Worm (Caenorhabditis elegans) whole organism, mixed stage, embryonic: ENCODE measurements around the gene crn-5.

Source experiments
- bed-3 ChIP-seq: fragments of 200-800 bp; sonication (Bioruptor generic); optimal IDR thresholded peaks from 3 replicates; lab custom pipeline; 2018; ENCODE audit warnings: mild to moderate bottlenecking, missing genetic modification characterization, moderate library complexity, missing compliant biosample characterization
- blmp-1 ChIP-seq: fragments of 150-350 bp; optimal IDR thresholded peaks from 2 replicates; lab custom pipeline; 2014; ENCODE audit warnings: missing biosample characterization, missing genetic modification characterization
- ceh-39 ChIP-seq: fragments of 150-350 bp; optimal IDR thresholded peaks from 2 replicates; lab custom pipeline; 2014; ENCODE audit warnings: missing biosample characterization, missing genetic modification characterization
- ceh-83 ChIP-seq: fragments of 200-800 bp; sonication (Bioruptor generic); optimal IDR thresholded peaks from 2 replicates; lab custom pipeline; 2018; ENCODE audit warnings: mild to moderate bottlenecking, missing genetic modification characterization, missing compliant biosample characterization
- ces-1 ChIP-seq: fragments of 150-350 bp; optimal IDR thresholded peaks from 2 replicates; lab custom pipeline; 2014; ENCODE audit warnings: missing biosample characterization, missing genetic modification reagents, missing genetic modification characterization
- cnd-1 ChIP-seq: fragments of 200-800 bp; sonication (Bioruptor generic); optimal IDR thresholded peaks from 2 replicates; lab custom pipeline; 2018; ENCODE audit warnings: mild to moderate bottlenecking, missing genetic modification characterization, missing compliant biosample characterization
- drap-1 ChIP-seq: fragments of 200-800 bp; sonication (Bioruptor generic); optimal IDR thresholded peaks from 3 replicates; lab custom pipeline; 2018; ENCODE audit warnings: mild to moderate bottlenecking, missing genetic modification characterization, missing compliant biosample characterization
- elt-1 ChIP-seq: sonication (generic microtip); optimal IDR thresholded peaks from 2 replicates; lab custom pipeline; 2017; ENCODE audit warnings: missing genetic modification characterization, mild to moderate bottlenecking, missing compliant biosample characterization, antibody characterized with exemption, moderate library complexity, borderline replicate concordance; ENCODE audit not compliant: insufficient read depth
- flh-1 ChIP-seq: fragments of 200-800 bp; sonication (Bioruptor generic); optimal IDR thresholded peaks from 2 replicates; lab custom pipeline; 2018; ENCODE audit warnings: mild to moderate bottlenecking, missing genetic modification characterization, moderate library complexity, missing compliant biosample characterization
- ham-2 ChIP-seq: fragments of 200-800 bp; sonication (Bioruptor generic); optimal IDR thresholded peaks from 2 replicates; lab custom pipeline; 2018; ENCODE audit warnings: mild to moderate bottlenecking, missing genetic modification characterization, missing compliant biosample characterization
- hlh-1 ChIP-seq: fragments of 150-350 bp; optimal IDR thresholded peaks from 2 replicates; lab custom pipeline; 2014; ENCODE audit warnings: missing biosample characterization, missing genetic modification reagents, missing genetic modification characterization
- lin-13 ChIP-seq: fragments of 150-350 bp; optimal IDR thresholded peaks from 2 replicates; lab custom pipeline; 2014; ENCODE audit warnings: missing biosample characterization, missing genetic modification characterization
- lin-32 ChIP-seq: fragments of 200-800 bp; sonication (Bioruptor generic); optimal IDR thresholded peaks from 2 replicates; lab custom pipeline; 2018; ENCODE audit warnings: mild to moderate bottlenecking, missing genetic modification characterization, missing compliant biosample characterization
- mab-5 ChIP-seq: fragments of 150-350 bp; optimal IDR thresholded peaks from 2 replicates; lab custom pipeline; 2014; ENCODE audit warnings: missing biosample characterization, missing genetic modification characterization
- mep-1 ChIP-seq: fragments of 150-350 bp; optimal IDR thresholded peaks from 2 replicates; lab custom pipeline; 2017; ENCODE audit warnings: missing biosample characterization, missing genetic modification reagents, missing genetic modification characterization, inconsistent platforms
- mls-2 ChIP-seq: sonication (generic microtip); optimal IDR thresholded peaks from 2 replicates; lab custom pipeline; 2016; ENCODE audit warnings: mild to moderate bottlenecking, missing genetic modification characterization, moderate library complexity, missing compliant biosample characterization
- nhr-12 ChIP-seq: fragments of 150-350 bp; optimal IDR thresholded peaks from 2 replicates; lab custom pipeline; 2014; ENCODE audit warnings: missing biosample characterization, missing genetic modification characterization
- nhr-2 ChIP-seq: fragments of 150-350 bp; optimal IDR thresholded peaks from 2 replicates; lab custom pipeline; 2014; ENCODE audit warnings: missing biosample characterization, missing genetic modification characterization
- nhr-28 ChIP-seq: fragments of 150-350 bp; optimal IDR thresholded peaks from 2 replicates; lab custom pipeline; 2014; ENCODE audit warnings: missing biosample characterization, missing genetic modification characterization
- nhr-76 ChIP-seq: sonication (generic microtip); optimal IDR thresholded peaks from 2 replicates; lab custom pipeline; 2017; ENCODE audit warnings: missing biosample characterization, missing genetic modification characterization
- pha-4 ChIP-seq: fragments of 150-350 bp; optimal IDR thresholded peaks from 2 replicates; lab custom pipeline; 2018; ENCODE audit warnings: missing biosample characterization, missing genetic modification reagents, missing genetic modification characterization
- sem-2 ChIP-seq: fragments of 200-800 bp; sonication (Bioruptor generic); optimal IDR thresholded peaks from 2 replicates; lab custom pipeline; 2018; ENCODE audit warnings: mild to moderate bottlenecking, missing genetic modification characterization, missing compliant biosample characterization
- snpc-4 ChIP-seq: fragments of 150-350 bp; optimal IDR thresholded peaks from 2 replicates; lab custom pipeline; 2014; ENCODE audit warnings: missing biosample characterization, missing genetic modification characterization
- sptf-1 ChIP-seq: sonication (generic microtip); optimal IDR thresholded peaks from 2 replicates; lab custom pipeline; 2017; ENCODE audit warnings: mild to moderate bottlenecking, missing genetic modification characterization, moderate library complexity, missing compliant biosample characterization
- unc-120 ChIP-seq: sonication (generic microtip); optimal IDR thresholded peaks from 2 replicates; lab custom pipeline; 2017; ENCODE audit warnings: missing genetic modification characterization, missing compliant biosample characterization; ENCODE audit not compliant: poor library complexity, severe bottlenecking
- unc-39 ChIP-seq: fragments of 150-350 bp; optimal IDR thresholded peaks from 2 replicates; lab custom pipeline; 2014; ENCODE audit warnings: missing biosample characterization, missing genetic modification characterization
- unc-62 ChIP-seq: fragments of 150-350 bp; optimal IDR thresholded peaks from 2 replicates; lab custom pipeline; 2014; ENCODE audit warnings: missing biosample characterization, missing genetic modification reagents, missing genetic modification characterization
- ztf-11 ChIP-seq: fragments of 150-350 bp; optimal IDR thresholded peaks from 2 replicates; lab custom pipeline; 2014; ENCODE audit warnings: missing biosample characterization, missing genetic modification characterization

Gene crn-5

DNA sequence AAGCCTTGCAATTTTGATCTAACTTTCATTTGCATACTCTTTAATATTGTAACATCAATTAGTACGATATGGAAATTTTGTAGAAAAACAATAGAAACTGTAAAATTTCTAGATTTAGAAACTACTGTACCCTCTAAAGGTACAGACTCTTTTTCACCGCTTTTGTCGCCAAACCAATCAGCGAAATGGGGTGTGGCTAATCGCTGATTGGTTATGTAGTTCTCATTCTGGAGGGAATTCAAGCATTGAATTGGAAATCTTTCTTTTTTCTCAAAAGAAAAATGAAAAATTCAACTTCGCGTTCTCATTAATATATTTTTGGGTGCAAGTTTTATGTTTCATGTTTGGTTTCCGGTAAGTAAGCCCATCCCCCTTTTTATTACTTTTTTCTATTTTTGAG lies 11.0 kb downstream of the crn-5 start:
- TF ChIP-seq ceh-83 (no peak), nhr-76 (tag; lab: Kevin White, UChicago) (no peak), ztf-11 (tag; lab: Kevin White, UChicago) (no peak), nhr-12 (tag; lab: Kevin White, UChicago) (no peak), elt-1 (no peak), unc-120 (tag; lab: Kevin White, UChicago) (no peak), nhr-2 (tag; lab: Kevin White, UChicago) (no peak), ham-2 (GFP tag; lab: Kevin White, UChicago) (no peak), unc-62 (GFP tag; lab: Kevin White, UChicago) (no peak), lin-13 (no peak), mls-2 (tag; lab: Kevin White, UChicago) (no peak), snpc-4 (no peak), bed-3 (GFP tag; lab: Kevin White, UChicago) (no peak), flh-1 (GFP tag; lab: Kevin White, UChicago) (no peak), sptf-1 (tag; lab: Kevin White, UChicago) (no peak), nhr-28 (tag; lab: Kevin White, UChicago) (no peak), lin-32 (GFP tag; lab: Kevin White, UChicago) (no peak), pha-4 (tag; lab: Kevin White, UChicago) (no peak)

ce11 chrII:10605512-10605911 lies 13.0 kb downstream of the crn-5 start, which contains the start of gene taf-13:
Gene taf-13 (minus strand): TSS chrII:10605612.
- TF ChIP-seq nhr-2 (tag; lab: Kevin White, UChicago) = no peak
- no peak for TF ChIP-seq mab-5
- TF ChIP-seq flh-1 (GFP tag; lab: Kevin White, UChicago) = no peak
- no peak for TF ChIP-seq mep-1
- TF ChIP-seq drap-1 (GFP tag; lab: Kevin White, UChicago) = no peak

DNA sequence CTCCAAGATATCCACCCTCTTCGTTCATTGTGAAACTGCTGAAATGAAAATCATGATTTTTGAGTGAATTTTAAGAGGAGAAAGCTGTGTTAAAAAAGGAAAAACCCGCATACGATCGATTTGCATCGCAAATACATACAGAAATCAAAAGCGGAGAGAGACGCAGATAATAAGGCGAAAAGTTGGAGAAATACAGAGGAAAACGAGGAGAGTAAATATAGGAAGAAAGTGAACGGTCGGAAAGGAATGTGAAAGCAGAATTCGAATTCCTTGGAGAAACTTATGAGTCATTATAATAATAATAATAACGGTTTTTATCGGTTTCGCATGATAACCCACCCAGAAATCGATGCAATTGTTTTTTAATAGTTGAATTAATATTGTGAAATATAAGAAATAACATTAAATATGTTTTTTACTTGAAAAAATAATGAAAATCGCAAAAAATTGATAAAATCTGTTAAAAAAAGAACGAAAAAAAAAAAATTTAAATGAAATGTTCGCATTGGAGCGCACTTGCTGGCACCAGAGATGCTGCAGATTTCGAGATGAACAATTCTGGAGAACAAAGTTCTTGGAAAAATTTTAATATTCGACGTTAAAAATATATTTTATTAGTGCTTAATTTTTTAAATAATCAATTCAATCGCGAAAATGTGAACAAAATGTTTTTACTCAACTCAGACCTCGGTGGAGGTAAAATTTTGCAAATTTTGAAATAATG lies 14.8 kb downstream of the crn-5 start, which contains the start of gene ccm-3:
Gene ccm-3, minus strand, starts transcription at position 38 of the 724 bp plus-strand sequence.
- no peak for TF ChIP-seq ztf-11 (tag; lab: Kevin White, UChicago)
- no peak for TF ChIP-seq unc-39 (tag; lab: Kevin White, UChicago)
- TF ChIP-seq pha-4 (tag; lab: Kevin White, UChicago) = peak; percentile 25
- TF ChIP-seq cnd-1 (tag; lab: Kevin White, UChicago) = no peak
- peak; percentile 56 for TF ChIP-seq ces-1 (GFP tag; lab: Kevin White, UChicago)
- TF ChIP-seq blmp-1 (tag; lab: Kevin White, UChicago) = peak; percentile 81
- TF ChIP-seq, all 35 proteins: peak for 3

ce11 chrII:10608821-10609220 lies 16.3 kb downstream of the crn-5 start:
- TF ChIP-seq sem-2 (GFP tag; lab: Kevin White, UChicago) = no peak
- TF ChIP-seq ceh-83 = no peak
- no peak for TF ChIP-seq drap-1 (GFP tag; lab: Kevin White, UChicago)
- TF ChIP-seq pha-4 (tag; lab: Kevin White, UChicago) = no peak
- no peak for TF ChIP-seq bed-3 (GFP tag; lab: Kevin White, UChicago)
- no peak for TF ChIP-seq lin-13
- TF ChIP-seq hlh-1 (tag; lab: Kevin White, UChicago) = no peak
- TF ChIP-seq ces-1 (GFP tag; lab: Kevin White, UChicago) = no peak

DNA sequence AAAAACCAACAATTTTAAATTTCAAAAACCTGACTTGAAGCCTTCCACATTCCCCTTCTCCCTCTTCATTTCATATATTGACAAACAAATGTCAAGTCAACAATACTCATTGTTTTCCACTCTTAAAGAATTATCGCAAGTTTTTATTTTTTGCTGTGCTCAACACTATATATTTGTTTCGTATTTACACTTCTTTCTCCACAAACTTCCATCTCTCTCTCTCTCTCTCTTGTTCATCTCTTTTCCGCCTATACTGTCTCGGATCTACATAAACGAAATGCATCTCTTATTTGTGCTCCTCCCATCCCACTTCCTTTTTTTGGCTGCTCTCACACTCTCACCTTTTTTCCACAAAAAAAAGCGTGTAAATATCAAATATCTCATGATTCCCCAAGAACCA lies 20.2 kb downstream of the crn-5 start, which contains the start of gene C14A4.12:
Gene C14A4.12, plus strand, starts transcription at position 301 of the 400 bp plus-strand sequence.
- TF ChIP-seq ceh-39 (tag; lab: Kevin White, UChicago) = no peak
- TF ChIP-seq pha-4 (tag; lab: Kevin White, UChicago) = peak; percentile 14
- no peak for TF ChIP-seq snpc-4

DNA sequence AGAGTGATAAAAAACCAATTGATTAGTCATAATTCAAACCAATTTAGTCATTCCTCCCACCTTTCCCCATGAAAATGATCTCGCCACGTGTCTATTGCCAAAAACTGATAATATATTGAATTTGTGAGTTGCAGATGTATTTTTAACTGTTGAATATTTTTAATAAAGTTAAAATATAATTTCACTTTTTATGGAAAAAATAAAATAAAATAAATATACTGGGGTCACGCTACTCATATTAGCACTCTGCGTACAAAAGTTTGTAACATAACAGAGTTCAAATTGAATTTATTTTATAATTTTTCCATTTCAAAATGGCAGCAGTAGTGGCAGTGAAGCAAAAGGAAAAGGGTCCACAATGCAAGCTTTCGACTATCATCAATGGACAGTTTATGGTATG lies 25.6 kb downstream of the crn-5 start, which contains the start of gene C14A4.13:
Gene C14A4.13, plus strand, starts transcription at position 301 of the 400 bp plus-strand sequence.
- TF ChIP-seq nhr-76 (tag; lab: Kevin White, UChicago) = no peak
- TF ChIP-seq sem-2 (GFP tag; lab: Kevin White, UChicago) = no peak
- no peak for TF ChIP-seq ham-2 (GFP tag; lab: Kevin White, UChicago)
